Worm (Caenorhabditis elegans) whole organism, L3 larva: ENCODE data around the gene Y42G9A.3.
A peak's percentile ranks its signal among the peaks of the same experiment; 100 is the strongest.

Experiments used
- ama-1 ChIP-seq: fragments of 150-350 bp; optimal IDR thresholded peaks from 2 replicates; lab custom pipeline; 2018
- daf-12 ChIP-seq: fragments of 150-350 bp; optimal IDR thresholded peaks from 2 replicates; lab custom pipeline; 2014; ENCODE audit warnings: missing biosample characterization, missing genetic modification reagents, missing genetic modification characterization
- elt-2 ChIP-seq: sonication (generic microtip); optimal IDR thresholded peaks from 2 replicates; lab custom pipeline; 2016; ENCODE audit warnings: missing genetic modification reagents, mild to moderate bottlenecking, missing genetic modification characterization, missing compliant biosample characterization
- fkh-10 ChIP-seq: sonication (generic microtip); optimal IDR thresholded peaks from 2 replicates; lab custom pipeline; 2017; ENCODE audit warnings: missing biosample characterization, missing genetic modification reagents, missing genetic modification characterization
- jun-1 ChIP-seq: fragments of 150-350 bp; optimal IDR thresholded peaks from 2 replicates; lab custom pipeline; 2014; ENCODE audit warnings: missing biosample characterization, missing genetic modification reagents, missing genetic modification characterization
- lin-15B ChIP-seq: fragments of 150-350 bp; optimal IDR thresholded peaks from 2 replicates; lab custom pipeline; 2014; ENCODE audit warnings: missing biosample characterization, missing genetic modification characterization
- lin-39 ChIP-seq: fragments of 150-350 bp; optimal IDR thresholded peaks from 2 replicates; lab custom pipeline; 2018; ENCODE audit warnings: missing biosample characterization, missing genetic modification reagents, missing genetic modification characterization
- lsy-12 ChIP-seq: sonication (generic microtip); optimal IDR thresholded peaks from 2 replicates; lab custom pipeline; 2016; ENCODE audit warnings: mild to moderate bottlenecking, missing genetic modification characterization, missing compliant biosample characterization
- nhr-11 ChIP-seq: fragments of 150-350 bp; optimal IDR thresholded peaks from 2 replicates; lab custom pipeline; 2014; ENCODE audit warnings: missing biosample characterization, missing genetic modification characterization
- nhr-77 ChIP-seq: fragments of 150-350 bp; optimal IDR thresholded peaks from 2 replicates; lab custom pipeline; 2014; ENCODE audit warnings: missing biosample characterization, missing genetic modification characterization
- pha-4 ChIP-seq: fragments of 150-350 bp; optimal IDR thresholded peaks from 2 replicates; lab custom pipeline; 2014; ENCODE audit warnings: missing biosample characterization, missing genetic modification reagents, missing genetic modification characterization
- unc-39 ChIP-seq: sonication (generic microtip); optimal IDR thresholded peaks from 4 replicates; lab custom pipeline; 2017; ENCODE audit warnings: missing biosample characterization, missing genetic modification characterization
- unc-62 ChIP-seq: fragments of 150-350 bp; sonication (generic microtip); optimal IDR thresholded peaks from 4 replicates; lab custom pipeline; 2014; ENCODE audit warnings: missing biosample characterization, missing genetic modification reagents, missing genetic modification characterization

DNA sequence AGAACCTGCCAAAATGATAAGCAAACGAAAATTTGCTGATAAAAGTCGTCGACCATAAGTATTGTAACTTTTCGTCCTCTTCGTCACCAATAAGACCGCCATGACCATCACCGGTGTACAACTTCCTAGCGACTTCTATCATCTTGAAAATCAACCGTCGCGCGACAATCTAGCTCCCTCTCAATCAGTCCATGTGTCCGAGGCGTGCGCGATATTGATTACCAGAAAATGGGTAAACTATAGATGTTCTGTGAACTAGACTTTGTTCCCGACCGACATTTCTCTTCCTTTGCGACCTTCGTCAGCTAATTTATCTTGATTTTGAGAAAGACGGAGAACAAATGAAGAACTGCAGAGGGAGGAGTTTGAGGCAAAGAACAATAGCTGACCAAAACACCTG is 749 bp upstream of the Y42G9A.3 start:
- TF ChIP-seq unc-62 (GFP tag; lab: Kevin White, UChicago) = no peak
- TF ChIP-seq nhr-77 (tag; lab: Kevin White, UChicago) = no peak
- peak; percentile 6 for TF ChIP-seq ama-1 (lab: Kevin White, UChicago)
- TF ChIP-seq nhr-11 (tag; lab: Kevin White, UChicago) = no peak
- no peak for TF ChIP-seq lin-15B (tag; lab: Kevin White, UChicago)
- TF ChIP-seq elt-2 (tag; lab: Kevin White, UChicago) = peak; percentile 42
- TF ChIP-seq daf-12 (tag; lab: Kevin White, UChicago) = no peak
- TF ChIP-seq jun-1 (tag; lab: Kevin White, UChicago) = peak; percentile 24
- no peak for TF ChIP-seq pha-4 (tag; lab: Kevin White, UChicago)
- no peak for TF ChIP-seq lsy-12 (tag; lab: Kevin White, UChicago)
- no peak for TF ChIP-seq lin-39
- no peak for TF ChIP-seq unc-39
- no peak for TF ChIP-seq fkh-10 (GFP tag; lab: Kevin White, UChicago)
